Worm (Caenorhabditis elegans) whole organism, L1 larva: ENCODE data around the gene ptc-1.

Experiments
- aly-2 ChIP-seq: fragments of 150-350 bp; optimal IDR thresholded peaks from 2 replicates; lab custom pipeline; 2014; ENCODE audit warnings: missing biosample characterization, missing genetic modification characterization
- blmp-1 ChIP-seq: fragments of 150-350 bp; optimal IDR thresholded peaks from 2 replicates; lab custom pipeline; 2014; ENCODE audit warnings: missing biosample characterization, missing genetic modification characterization
- dpl-1 ChIP-seq, 3 experiments: fragments of 150-350 bp in 2 of 3; sonication (generic microtip) in 1 of 3; optimal IDR thresholded peaks; 2 replicates each; lab custom pipeline; 2014 to 2017; ENCODE audit warnings: missing biosample characterization in 3 of 3, missing genetic modification characterization in 3 of 3, missing genetic modification reagents in 3 of 3
- fkh-10 ChIP-seq: sonication (generic microtip); optimal IDR thresholded peaks from 2 replicates; lab custom pipeline; 2017; ENCODE audit warnings: missing biosample characterization, missing genetic modification reagents, missing genetic modification characterization
- lsy-2 ChIP-seq, 2 experiments: fragments of 150-350 bp; optimal IDR thresholded peaks; 2 replicates each; lab custom pipeline; 2014; ENCODE audit warnings: missing biosample characterization in 2 of 2, missing genetic modification characterization in 2 of 2
- nhr-12 ChIP-seq: sonication (generic microtip); optimal IDR thresholded peaks from 2 replicates; lab custom pipeline; 2017; ENCODE audit warnings: missing biosample characterization, missing genetic modification characterization
- nhr-28 ChIP-seq: fragments of 150-350 bp; optimal IDR thresholded peaks from 2 replicates; lab custom pipeline; 2014; ENCODE audit warnings: missing biosample characterization, missing genetic modification characterization
- nhr-71 ChIP-seq: sonication (generic microtip); optimal IDR thresholded peaks from 2 replicates; lab custom pipeline; 2016; ENCODE audit warnings: mild to moderate bottlenecking, missing genetic modification characterization, moderate library complexity, missing compliant biosample characterization
- snpc-4 ChIP-seq: fragments of 150-350 bp; optimal IDR thresholded peaks from 2 replicates; lab custom pipeline; 2014; ENCODE audit warnings: missing biosample characterization, missing genetic modification characterization
- sptf-1 ChIP-seq: fragments of 150-350 bp; optimal IDR thresholded peaks from 2 replicates; lab custom pipeline; 2014; ENCODE audit warnings: missing biosample characterization, missing genetic modification characterization
- unc-62 ChIP-seq: fragments of 150-350 bp; optimal IDR thresholded peaks from 2 replicates; lab custom pipeline; 2014; ENCODE audit warnings: missing biosample characterization, missing genetic modification reagents, missing genetic modification characterization
- unc-98 ChIP-seq: fragments of 200-800 bp; sonication (Bioruptor generic); IDR thresholded peaks from 2 replicates; pipeline ENCODE4 v1.3.6; 2022; ENCODE audit warnings: missing genetic modification characterization, missing compliant biosample characterization
- zag-1 ChIP-seq: fragments of 150-350 bp; optimal IDR thresholded peaks from 2 replicates; lab custom pipeline; 2014; ENCODE audit warnings: missing biosample characterization, missing genetic modification characterization

DNA sequence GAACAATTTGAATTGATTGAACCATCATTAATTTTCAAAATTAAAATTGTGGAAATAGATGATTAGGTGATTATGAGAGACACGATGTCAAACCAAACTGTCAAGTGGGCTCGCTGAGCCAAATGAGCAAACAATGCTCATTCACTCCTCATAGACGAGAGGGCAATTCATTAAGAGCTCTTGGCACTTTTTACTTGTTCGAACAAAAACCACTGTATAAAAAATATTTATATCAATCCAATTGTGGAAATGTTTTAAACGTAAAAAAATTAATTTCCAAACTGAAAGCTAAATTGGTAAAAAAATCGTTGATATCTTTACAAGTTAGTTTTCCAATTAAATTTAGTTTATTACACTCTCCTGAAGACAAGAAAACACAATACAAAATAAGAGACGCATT is 43.3 kb upstream of the ptc-1 start, which contains the start of gene acr-7:
- TF ChIP-seq unc-62 (GFP tag; lab: Kevin White, UChicago) (no peak), dpl-1 (GFP tag; optimal IDR thresholded peaks at IDR 0.05; lab: Kevin White, UChicago) (no peak), blmp-1 (tag; lab: Kevin White, UChicago) (no peak), nhr-12 (tag; lab: Kevin White, UChicago) (no peak), snpc-4 (tag; lab: Kevin White, UChicago) (no peak), zag-1 (tag; lab: Kevin White, UChicago) (no peak), aly-2 (tag; lab: Kevin White, UChicago) (no peak), nhr-28 (tag; lab: Kevin White, UChicago) (no peak), nhr-71 (no peak), unc-98 (GFP tag; lab: Robert Waterston, UW) (no peak), fkh-10 (no peak), lsy-2 (tag; optimal IDR thresholded peaks at IDR 0.05; lab: Kevin White, UChicago) (no peak), sptf-1 (no peak)
